Fruit fly (Drosophila melanogaster): Measurements from ENCODE around the gene Srx.

Srx gene

DNA sequence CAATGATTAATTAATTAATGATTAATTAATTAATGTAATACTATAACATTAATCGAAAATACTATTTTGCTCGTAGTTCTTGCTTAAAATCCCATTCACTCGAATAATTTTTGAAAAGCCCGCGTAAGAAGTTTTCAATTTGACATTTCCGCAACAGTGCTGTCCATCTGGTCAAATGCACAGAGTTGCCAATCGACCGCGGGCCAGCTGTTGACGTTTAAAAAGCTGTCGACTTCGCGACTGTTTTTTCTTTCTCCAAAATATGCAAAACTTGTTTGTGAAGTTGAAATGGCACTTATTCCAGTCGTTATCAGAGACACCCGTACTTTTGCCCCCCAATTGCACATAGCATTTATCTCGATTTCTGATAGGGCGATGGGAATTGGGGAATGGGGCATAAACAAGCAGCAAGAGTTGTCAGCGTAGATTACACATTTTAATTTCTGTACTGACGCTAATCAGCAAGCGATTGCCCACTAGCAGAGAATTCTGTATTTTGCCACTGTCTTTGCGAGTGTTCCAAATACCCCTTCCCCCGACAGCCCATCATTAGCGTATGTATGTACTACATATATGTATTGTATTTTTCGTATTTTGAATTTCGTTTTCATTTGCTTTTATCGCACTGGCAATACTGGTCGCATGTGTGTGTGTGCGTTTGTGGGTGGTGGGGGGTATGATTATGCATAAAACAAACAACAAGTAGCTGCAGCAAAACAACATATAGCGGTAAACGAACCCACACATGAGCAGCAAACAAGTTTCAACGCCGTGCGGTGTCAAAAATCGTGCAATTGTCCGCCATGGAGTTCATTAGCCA is at the start of gene Srx:
Gene Srx, plus strand, starts transcription at position 517 of the 820 bp plus-strand sequence.
- no peak for TF ChIP-seq CG8478 (optimal IDR thresholded peaks at IDR 0.05)

DNA sequence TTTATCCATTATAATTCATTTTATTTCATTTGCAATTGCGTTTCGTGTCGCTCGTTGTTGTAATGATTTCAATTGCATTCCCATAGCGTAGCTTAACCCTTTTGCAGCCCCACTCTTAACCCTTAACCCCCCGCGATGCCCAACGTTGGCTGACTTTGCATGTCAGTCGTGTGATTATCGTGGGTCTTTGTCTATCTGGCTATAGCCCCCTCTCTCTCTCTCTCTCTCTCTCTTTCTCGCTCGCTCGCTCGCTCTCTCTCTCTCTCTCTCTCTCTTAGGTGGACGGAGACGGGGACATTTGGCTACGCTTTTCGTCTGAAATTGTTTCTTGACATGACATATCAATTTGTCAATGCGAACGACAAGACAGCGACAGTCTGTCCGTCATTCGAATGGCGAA is 44.6 kb upstream of the Srx start:
- TF ChIP-seq CG8478 (optimal IDR thresholded peaks at IDR 0.05) = no peak
- no peak for TF ChIP-seq CTCF (optimal IDR thresholded peaks at IDR 0.05)

DNA sequence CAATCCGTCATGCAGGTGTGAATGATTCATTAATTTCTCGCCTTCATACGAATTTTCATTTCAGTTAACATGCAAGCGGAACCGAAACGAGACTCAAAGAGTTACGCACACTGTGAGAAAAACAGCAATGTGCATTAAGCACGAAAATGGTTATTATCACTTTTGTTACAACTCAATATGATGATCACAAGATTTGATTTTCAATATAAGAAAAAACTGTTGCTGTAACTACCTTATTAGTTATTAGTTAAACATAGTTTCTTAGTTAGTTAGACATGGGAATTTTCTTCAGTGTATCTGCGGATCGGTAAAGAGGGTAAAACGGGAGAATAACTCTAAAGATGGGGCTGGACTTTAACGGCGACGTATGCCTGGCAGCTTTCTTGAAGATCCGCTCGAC is 42.0 kb upstream of the Srx start:
- no peak for TF ChIP-seq CTCF (optimal IDR thresholded peaks at IDR 0.05)
- no peak for TF ChIP-seq CG8478 (optimal IDR thresholded peaks at IDR 0.05)

dm6 chrX:17816437-17816836 is 40.3 kb upstream of the Srx start:
- TF ChIP-seq CTCF (optimal IDR thresholded peaks at IDR 0.05) (no peak), CG8478 (optimal IDR thresholded peaks at IDR 0.05) (no peak)

dm6 chrX:17819635-17820139 is 37.1 kb upstream of the Srx start, which contains the start of gene CG12986:
CG12986 (minus strand) TSS chrX:17819685.
- no peak for TF ChIP-seq CG8478 (optimal IDR thresholded peaks at IDR 0.05)
- no peak for TF ChIP-seq CTCF (optimal IDR thresholded peaks at IDR 0.05)

DNA sequence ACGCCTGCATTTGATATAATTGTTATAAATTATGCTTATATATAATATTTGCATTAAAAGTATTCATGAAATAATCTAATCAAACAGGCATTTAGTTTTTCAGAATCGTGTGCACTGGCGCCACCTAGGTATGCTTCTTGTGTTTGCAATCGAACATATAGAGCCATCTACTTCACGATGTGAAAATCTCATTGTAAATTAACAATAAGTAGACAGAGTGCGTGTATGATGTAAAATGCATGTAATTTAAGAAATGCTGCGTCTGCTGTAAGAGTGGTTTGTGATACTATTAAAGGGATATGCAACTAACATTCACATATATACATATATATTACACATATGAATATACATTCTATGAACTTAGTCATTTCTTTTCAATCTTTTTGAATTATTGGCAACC is 36.5 kb upstream of the Srx start:
- TF ChIP-seq CG8478 (optimal IDR thresholded peaks at IDR 0.05) (no peak), CTCF (optimal IDR thresholded peaks at IDR 0.05) (peak; percentile 95)

dm6 chrX:17821466-17821865 is 35.3 kb upstream of the Srx start:
- no peak for TF ChIP-seq CTCF (optimal IDR thresholded peaks at IDR 0.05)
- no peak for TF ChIP-seq CG8478 (optimal IDR thresholded peaks at IDR 0.05)

DNA sequence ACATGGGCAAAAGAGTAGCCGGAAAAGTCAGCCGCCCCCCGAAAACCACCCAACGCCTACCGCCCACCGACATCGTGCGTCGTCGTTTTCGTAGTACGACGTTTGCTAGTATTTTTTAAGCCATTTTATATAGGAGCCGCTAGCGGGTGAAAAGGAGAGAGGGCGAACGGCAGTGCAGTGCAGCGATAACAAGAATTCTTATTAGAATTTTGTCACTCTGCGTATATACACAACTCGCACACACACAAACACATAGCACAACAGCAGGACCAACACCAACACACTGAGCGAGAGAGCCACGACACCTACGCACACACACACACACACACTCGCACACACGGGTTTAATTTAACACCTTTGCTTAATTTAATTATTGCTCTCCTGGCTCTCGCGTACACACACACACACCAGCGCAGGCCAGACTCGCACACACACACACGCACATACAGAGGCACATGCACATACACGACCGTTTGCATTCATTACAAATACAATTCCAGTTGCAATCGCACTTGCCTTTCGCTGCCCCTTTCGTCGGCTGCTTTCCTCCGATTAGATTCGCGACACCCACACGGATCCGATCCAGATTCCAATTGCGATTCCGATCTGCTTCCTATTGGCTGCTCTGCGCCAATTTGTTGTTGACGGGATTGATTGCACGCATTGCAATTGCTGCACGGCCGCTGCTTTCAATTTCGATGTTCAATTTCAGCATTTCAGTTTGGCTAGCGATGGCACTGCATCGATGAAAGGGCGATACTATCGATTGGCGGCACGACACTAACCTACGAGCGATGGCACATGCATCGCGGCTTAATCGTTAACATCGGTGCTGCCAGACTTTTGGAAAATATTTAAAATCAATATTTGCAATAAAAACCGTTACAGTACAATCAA is 29.7 kb upstream of the Srx start, which contains the start of gene Socs16D:
Gene Socs16D, minus strand, starts transcription at position 758 of the 897 bp plus-strand sequence.
- TF ChIP-seq CTCF (optimal IDR thresholded peaks at IDR 0.05) (peak; percentile 28 to 59), CG8478 (optimal IDR thresholded peaks at IDR 0.05) (no peak)

dm6 chrX:17828298-17829033 is 28.3 kb upstream of the Srx start:
- TF ChIP-seq CTCF (optimal IDR thresholded peaks at IDR 0.05) (no peak), CG8478 (optimal IDR thresholded peaks at IDR 0.05) (no peak)

- no peak for TF ChIP-seq CG8478 (optimal IDR thresholded peaks at IDR 0.05)
- no peak for TF ChIP-seq CTCF (optimal IDR thresholded peaks at IDR 0.05)
These were observed 27.4 kb upstream of the Srx start for dm6 chrX:17829083-17829997.

DNA sequence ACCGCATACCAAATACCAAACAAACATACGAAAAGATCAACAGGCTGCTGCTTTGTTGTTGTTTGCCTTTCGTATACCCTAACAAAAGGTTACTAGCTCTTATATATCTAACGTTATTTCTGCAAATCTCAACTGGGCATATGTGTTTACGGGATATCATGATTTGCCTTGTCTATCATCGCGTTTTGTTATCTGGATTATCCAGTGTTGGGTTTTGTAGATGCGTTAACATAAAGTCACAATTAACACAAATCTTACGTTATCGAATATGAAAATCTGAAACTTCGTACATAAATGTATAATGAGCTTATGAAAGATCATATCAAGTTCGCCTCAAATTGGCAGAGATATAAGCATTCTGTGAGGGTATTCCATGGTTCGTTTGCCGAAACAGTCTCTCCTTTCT is 26.6 kb upstream of the Srx start:
- TF ChIP-seq CTCF (optimal IDR thresholded peaks at IDR 0.05) = no peak
- no peak for TF ChIP-seq CG8478 (optimal IDR thresholded peaks at IDR 0.05)

dm6 chrX:17830644-17831043 is 26.1 kb upstream of the Srx start, which contains the start of gene CG6398:
CG6398 (plus strand) TSS chrX:17830828.
- TF ChIP-seq CG8478 (optimal IDR thresholded peaks at IDR 0.05) (no peak), CTCF (optimal IDR thresholded peaks at IDR 0.05) (no peak)

DNA sequence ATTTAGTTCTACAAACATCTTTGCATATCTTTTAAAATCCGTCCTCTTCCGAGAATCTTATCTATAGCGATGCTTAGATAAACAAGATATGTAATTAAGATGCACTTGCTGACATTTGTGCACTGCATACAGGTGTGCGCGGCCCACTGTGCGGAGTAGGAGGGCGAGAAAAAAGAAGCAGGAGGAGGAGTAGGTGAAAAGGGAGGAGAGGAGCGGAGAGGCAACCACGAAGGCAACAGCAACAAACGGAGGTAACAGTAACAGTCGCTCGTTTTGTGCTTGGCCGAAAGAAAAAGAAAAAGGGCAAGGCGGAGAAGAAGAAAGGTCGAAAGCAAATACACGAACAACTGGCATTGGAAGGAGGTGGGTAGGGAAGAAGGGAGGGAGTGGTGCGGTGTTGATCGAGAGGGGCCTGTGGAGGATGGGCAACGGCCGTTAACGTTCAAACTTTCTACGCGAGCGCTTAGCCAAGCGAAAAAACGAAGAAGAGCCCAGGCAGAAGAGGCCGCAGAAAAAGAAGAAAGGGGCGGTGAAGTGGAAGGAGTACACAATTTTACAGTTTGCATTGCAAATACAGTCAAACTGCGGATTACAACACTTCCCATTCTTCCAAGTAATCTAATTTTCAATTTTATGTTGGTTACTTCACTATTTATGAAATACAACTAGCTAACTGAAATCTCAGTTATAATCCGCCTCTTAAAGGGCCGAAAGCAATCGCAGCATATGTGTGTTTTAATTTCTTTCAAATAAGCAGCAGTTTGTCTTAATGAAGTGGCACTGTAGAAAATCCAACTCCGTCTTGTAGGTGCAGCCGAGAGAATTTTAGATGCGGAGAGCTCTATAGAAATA is 24.4 kb upstream of the Srx start:
- no peak for TF ChIP-seq CG8478 (optimal IDR thresholded peaks at IDR 0.05)
- TF ChIP-seq CTCF (optimal IDR thresholded peaks at IDR 0.05) = no peak
